Worm (Caenorhabditis elegans): ENCODE measurements around the gene mdt-19.
"Not testable (repeated sequence)": the region's sequence is repeated elsewhere in the genome, so short reads cannot be mapped to it uniquely, and the experiment has no call there.

mdt-19 gene

DNA sequence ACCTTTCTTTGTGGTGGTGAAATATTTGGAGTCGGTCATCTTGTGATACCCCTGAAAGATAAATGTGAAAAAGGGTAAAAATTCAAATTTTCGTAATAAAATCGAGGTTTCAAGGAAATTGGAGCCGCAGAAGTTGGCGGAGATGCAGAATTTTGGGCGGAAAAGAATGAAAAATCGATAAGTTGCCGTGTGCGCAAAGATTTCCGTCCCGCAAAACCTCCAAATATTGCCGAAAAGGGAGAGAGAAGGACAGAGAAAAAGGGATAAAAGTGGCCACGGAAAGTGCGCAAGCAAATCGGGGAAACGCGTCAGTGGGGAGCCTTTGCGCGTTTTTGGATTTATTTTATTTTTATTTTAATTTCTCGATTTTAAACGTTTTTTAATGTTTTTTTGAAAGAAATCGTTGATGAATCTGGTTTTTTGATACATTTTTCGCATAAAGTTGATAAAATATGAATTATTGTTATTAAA is 834 bp upstream of the mdt-19 start, which contains the start of gene apb-1:
Gene apb-1 (minus strand): TSS at position 51 of the 471 bp plus-strand sequence.
- TF ChIP-seq flt-1 (GFP tag; IDR thresholded peaks at IDR 0.05) (peak; percentile 68), ama-1 (optimal IDR thresholded peaks at IDR 0.05) (no peak), tra-4 (tag; optimal IDR thresholded peaks at IDR 0.05) (no peak), ceh-13 (GFP tag; optimal IDR thresholded peaks at IDR 0.05) (no peak), hnd-1 (tag; optimal IDR thresholded peaks at IDR 0.05) (no peak), hmg-4 (GFP tag; optimal IDR thresholded peaks at IDR 0.05) (peak; percentile 75), hmbx-1 (tag; optimal IDR thresholded peaks at IDR 0.05) (no peak), ets-7 (tag; optimal IDR thresholded peaks at IDR 0.05) (no peak), tbx-11 (GFP tag; IDR thresholded peaks at IDR 0.05) (peak; percentile 65; the same call in 1 of the 2 replicates), ceh-36 (tag; optimal IDR thresholded peaks at IDR 0.05) (peak; percentile 42), aly-1 (tag; optimal IDR thresholded peaks at IDR 0.05) (no peak), scrt-1 (GFP tag; IDR thresholded peaks at IDR 0.05) (0 out of 2 replicates have a peak, but pooled peaks have one; percentile 50), sea-1 (GFP tag; conservative IDR thresholded peaks at IDR 0.05) (0 out of 2 replicates have a peak, but pooled peaks have one; percentile 11), F13C5.2 (tag; optimal IDR thresholded peaks at IDR 0.05) (peak; percentile 88), tbx-37 (GFP tag; conservative IDR thresholded peaks at IDR 0.05) (0 out of 2 replicates have a peak, but pooled peaks have one; percentile 38), pes-1 (GFP tag; IDR thresholded peaks at IDR 0.05) (peak; percentile 74), B0310.2 (tag; optimal IDR thresholded peaks at IDR 0.05) (no peak)

DNA sequence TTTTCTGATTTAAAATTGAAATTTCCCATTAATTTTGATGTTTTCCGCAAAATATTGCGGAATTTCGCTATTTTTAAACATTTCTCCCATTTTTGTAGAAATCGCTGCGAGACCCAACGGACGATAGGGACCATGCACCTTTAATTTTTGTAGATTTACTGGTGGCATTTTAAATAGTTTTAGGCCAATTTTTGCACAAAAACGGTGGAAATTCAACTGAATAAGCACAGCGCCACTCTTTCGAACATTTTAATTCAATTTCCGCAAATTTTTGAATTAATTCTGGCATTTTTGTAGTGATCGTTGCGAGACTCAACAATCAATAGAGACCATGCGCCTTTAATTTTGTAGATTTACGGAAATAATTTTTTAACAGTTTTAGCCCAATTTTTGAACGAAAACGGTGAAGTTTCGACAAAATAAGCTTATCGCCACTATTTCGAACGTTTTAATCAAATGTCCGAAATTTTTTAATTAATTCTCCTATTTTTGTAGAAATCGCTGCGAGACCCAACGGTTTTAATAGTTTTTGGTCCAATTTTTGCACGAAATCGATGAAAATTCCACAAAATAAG is 725 bp downstream of the mdt-19 start:
- TF ChIP-seq sea-1 (GFP tag; conservative IDR thresholded peaks at IDR 0.05): no peak
- TF ChIP-seq ceh-13 (GFP tag; optimal IDR thresholded peaks at IDR 0.05): no peak
- TF ChIP-seq tbx-37 (GFP tag; conservative IDR thresholded peaks at IDR 0.05): no peak
- no peak for TF ChIP-seq tbx-11 (GFP tag; IDR thresholded peaks at IDR 0.05)
- no peak for TF ChIP-seq F13C5.2 (tag; optimal IDR thresholded peaks at IDR 0.05)
- TF ChIP-seq B0310.2 (tag; optimal IDR thresholded peaks at IDR 0.05): no peak
- TF ChIP-seq flt-1 (GFP tag; IDR thresholded peaks at IDR 0.05): no peak
- no peak for TF ChIP-seq scrt-1 (GFP tag; IDR thresholded peaks at IDR 0.05)
- no peak for TF ChIP-seq hmg-4 (GFP tag; optimal IDR thresholded peaks at IDR 0.05)
- TF ChIP-seq ets-7 (tag; optimal IDR thresholded peaks at IDR 0.05): no peak
- no peak for TF ChIP-seq aly-1 (tag; optimal IDR thresholded peaks at IDR 0.05)
- TF ChIP-seq hmbx-1 (tag; optimal IDR thresholded peaks at IDR 0.05): no peak
- no peak for TF ChIP-seq ama-1 (optimal IDR thresholded peaks at IDR 0.05)
- no peak for TF ChIP-seq tra-4 (tag; optimal IDR thresholded peaks at IDR 0.05)
- TF ChIP-seq hnd-1 (tag; optimal IDR thresholded peaks at IDR 0.05): no peak

DNA sequence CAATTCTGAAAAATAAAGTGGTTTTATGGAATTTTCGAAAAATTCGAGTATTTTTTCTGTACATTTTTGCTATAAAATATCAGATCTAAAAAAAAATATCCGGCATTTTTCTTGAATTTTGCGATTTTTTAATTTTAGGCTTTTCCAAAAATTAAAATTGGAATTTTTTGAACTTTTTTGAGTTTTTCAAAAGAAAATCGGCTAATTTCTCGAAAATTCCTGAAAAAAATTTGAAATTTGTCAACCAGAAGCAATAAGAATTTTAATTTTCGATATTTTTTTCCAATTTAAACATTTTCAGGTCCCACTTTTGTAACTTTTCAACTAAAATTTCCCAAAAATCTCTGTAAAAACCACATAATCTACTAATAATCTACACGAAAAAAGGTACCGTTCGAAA is 5.8 kb downstream of the mdt-19 start, which contains the start of gene Y71H2B.11:
Gene Y71H2B.11 (plus strand): TSS at position 301 of the 400 bp plus-strand sequence.
- no peak for TF ChIP-seq ama-1 (optimal IDR thresholded peaks at IDR 0.05)
- TF ChIP-seq ceh-13 (GFP tag; optimal IDR thresholded peaks at IDR 0.05): no peak
- no peak for TF ChIP-seq hnd-1 (tag; optimal IDR thresholded peaks at IDR 0.05)

DNA sequence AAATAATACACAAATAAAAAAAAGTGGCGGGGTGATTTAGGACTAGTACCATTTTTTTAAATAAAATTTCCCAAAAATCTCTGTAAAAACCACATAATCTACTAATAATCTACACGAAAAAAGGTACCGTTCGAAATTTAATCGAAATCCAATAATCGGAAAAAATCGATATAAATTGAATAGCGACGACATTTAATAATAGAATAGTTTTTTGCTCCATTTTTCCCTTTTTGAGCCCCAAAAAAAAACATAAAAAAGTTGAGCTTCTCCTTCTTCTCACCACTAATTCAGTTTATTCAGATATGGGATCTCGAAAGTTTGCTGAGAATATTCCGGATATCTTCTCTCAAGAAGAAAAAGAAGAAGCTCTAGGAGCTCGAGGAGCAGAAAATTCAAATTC is 9.9 kb downstream of the mdt-19 start, which contains the start of gene Y71H2B.5:
Gene Y71H2B.5 (plus strand): TSS at position 301 of the 400 bp plus-strand sequence.
- TF ChIP-seq tbx-37 (GFP tag; conservative IDR thresholded peaks at IDR 0.05); ets-7 (tag; optimal IDR thresholded peaks at IDR 0.05); ama-1 (optimal IDR thresholded peaks at IDR 0.05): not testable (repeated sequence)

DNA sequence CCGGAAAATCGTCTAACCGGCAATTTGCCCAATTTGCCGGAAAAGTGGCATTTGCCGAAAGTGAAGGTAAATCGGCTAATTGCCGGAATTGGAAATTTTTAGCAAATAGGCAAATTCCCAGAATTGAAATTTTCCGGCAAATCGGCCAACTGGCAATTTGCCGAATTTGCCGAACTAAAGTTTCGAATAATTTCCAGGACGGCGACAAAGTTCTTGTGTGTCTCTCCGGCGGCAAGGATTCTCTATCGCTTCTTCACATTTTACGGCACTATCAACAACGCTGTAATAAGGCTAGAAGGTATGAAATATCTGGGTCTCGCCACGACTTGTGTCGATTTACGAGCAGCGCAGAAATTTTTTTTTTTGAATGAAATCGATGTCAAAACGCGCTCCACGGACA is 18.4 kb downstream of the mdt-19 start:
- TF ChIP-seq ets-7 (tag; optimal IDR thresholded peaks at IDR 0.05) (no peak), ceh-36 (tag; optimal IDR thresholded peaks at IDR 0.05) (no peak), tra-4 (tag; optimal IDR thresholded peaks at IDR 0.05) (no peak), sea-1 (GFP tag; conservative IDR thresholded peaks at IDR 0.05) (no peak), F13C5.2 (tag; optimal IDR thresholded peaks at IDR 0.05) (no peak), tbx-11 (GFP tag; IDR thresholded peaks at IDR 0.05) (no peak), tbx-37 (GFP tag; conservative IDR thresholded peaks at IDR 0.05) (no peak), flt-1 (GFP tag; IDR thresholded peaks at IDR 0.05) (no peak), B0310.2 (tag; optimal IDR thresholded peaks at IDR 0.05) (no peak)

DNA sequence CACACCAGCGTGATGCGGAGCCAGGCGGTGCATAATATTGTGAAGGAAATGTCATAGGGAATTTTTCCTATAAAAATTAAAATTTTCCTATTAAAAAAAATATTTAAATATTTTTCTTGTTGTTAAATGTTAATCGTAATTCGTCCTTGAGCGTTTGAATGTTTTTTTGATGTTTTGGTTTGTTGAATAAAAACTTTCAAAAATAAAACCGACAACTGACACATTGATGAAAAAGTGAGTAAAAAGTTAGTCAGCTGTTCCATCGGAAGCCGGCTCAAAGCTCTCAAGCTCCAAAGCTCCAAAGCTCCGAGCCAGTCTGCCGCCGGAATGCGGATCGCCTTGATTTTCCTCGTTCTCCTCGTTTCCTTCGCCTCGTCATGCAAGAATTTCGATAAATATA is 20.8 kb downstream of the mdt-19 start, which contains the start of gene Y71H2B.4:
Gene Y71H2B.4 (plus strand): TSS at position 301 of the 400 bp plus-strand sequence.
- TF ChIP-seq tra-4 (tag; optimal IDR thresholded peaks at IDR 0.05) (no peak), pes-1 (GFP tag; IDR thresholded peaks at IDR 0.05) (no peak), tbx-11 (GFP tag; IDR thresholded peaks at IDR 0.05) (no peak), hmg-4 (GFP tag; optimal IDR thresholded peaks at IDR 0.05) (no peak), sea-1 (GFP tag; conservative IDR thresholded peaks at IDR 0.05) (no peak), ceh-36 (tag; optimal IDR thresholded peaks at IDR 0.05) (no peak), aly-1 (tag; optimal IDR thresholded peaks at IDR 0.05) (no peak), F13C5.2 (tag; optimal IDR thresholded peaks at IDR 0.05) (no peak), hnd-1 (tag; optimal IDR thresholded peaks at IDR 0.05) (no peak), B0310.2 (tag; optimal IDR thresholded peaks at IDR 0.05) (no peak)

DNA sequence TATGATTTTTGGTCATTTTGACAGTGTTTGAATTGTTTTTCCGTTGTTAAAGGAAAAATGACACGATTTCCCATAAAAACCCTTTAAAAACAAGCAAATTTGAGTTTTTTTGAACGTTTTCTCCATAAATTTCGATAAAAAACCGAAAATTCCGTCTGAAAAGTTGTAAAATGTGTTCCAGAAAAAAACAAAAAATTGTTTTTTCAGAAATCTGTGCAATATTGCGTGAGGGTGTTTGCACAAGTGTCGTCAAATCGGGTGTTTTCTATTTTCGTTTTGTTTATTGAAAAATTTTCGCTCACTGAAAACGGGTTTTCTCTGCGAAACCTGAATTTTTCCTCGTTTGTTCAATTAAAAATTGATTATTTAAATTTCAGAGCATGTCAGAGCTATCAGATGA is 21.7 kb downstream of the mdt-19 start, which contains the start of gene ppfr-4:
Gene ppfr-4 (plus strand): TSS at position 378 of the 400 bp plus-strand sequence.
- TF ChIP-seq hmbx-1 (tag; optimal IDR thresholded peaks at IDR 0.05) (no peak), hmg-4 (GFP tag; optimal IDR thresholded peaks at IDR 0.05) (no peak), tbx-11 (GFP tag; IDR thresholded peaks at IDR 0.05) (no peak), ama-1 (optimal IDR thresholded peaks at IDR 0.05) (no peak), pes-1 (GFP tag; IDR thresholded peaks at IDR 0.05) (no peak), flt-1 (GFP tag; IDR thresholded peaks at IDR 0.05) (no peak), ets-7 (tag; optimal IDR thresholded peaks at IDR 0.05) (no peak), tbx-37 (GFP tag; conservative IDR thresholded peaks at IDR 0.05) (no peak), aly-1 (tag; optimal IDR thresholded peaks at IDR 0.05) (no peak), tra-4 (tag; optimal IDR thresholded peaks at IDR 0.05) (no peak), ceh-36 (tag; optimal IDR thresholded peaks at IDR 0.05) (no peak), F13C5.2 (tag; optimal IDR thresholded peaks at IDR 0.05) (no peak)
